Worm (Caenorhabditis elegans) whole organism, young adult: ENCODE data around the gene C04G6.13.

Source experiments
- aptf-2 ChIP-seq: fragments of 200-800 bp; sonication (Bioruptor generic); conservative IDR thresholded peaks from 2 replicates; pipeline ENCODE4 v1.3.6; 2022; ENCODE audit warnings: missing genetic modification reagents, missing genetic modification characterization, missing compliant biosample characterization
- attf-3 ChIP-seq: fragments of 200-800 bp; sonication (Bioruptor generic); conservative IDR thresholded peaks from 2 replicates; pipeline ENCODE4 v1.3.6; 2022; ENCODE audit warnings: missing genetic modification reagents, missing genetic modification characterization, missing compliant biosample characterization
- him-1 ChIP-seq: sonication (generic microtip); optimal IDR thresholded peaks from 2 replicates; lab custom pipeline; 2016; ENCODE audit warnings: missing genotype, missing genetic modification reagents, missing genetic modification characterization, missing compliant biosample characterization

- no peak for TF ChIP-seq aptf-2
- TF ChIP-seq him-1 (tag; lab: Kevin White, UChicago), result no peak
- TF ChIP-seq attf-3 (GFP tag; lab: Robert Waterston, UW), result no peak
Observed at ce11 chrII:5130081-5130480, 36.0 kb downstream of the C04G6.13 start, which contains the start of gene lgc-56.
